Fruit fly (Drosophila melanogaster) whole organism, embryonic: ENCODE measurements around the gene Sec20.

Source experiments
- Antp ChIP-seq: fragments of 200-800 bp; sonication (Bioruptor generic); optimal IDR thresholded peaks from 3 replicates; lab custom pipeline; 2016; ENCODE audit warnings: missing biosample characterization, missing genetic modification characterization
- Atf-2 ChIP-seq: fragments of 200-800 bp; sonication (Bioruptor generic); optimal IDR thresholded peaks from 2 replicates; lab custom pipeline; 2016; ENCODE audit warnings: missing biosample characterization, missing genetic modification characterization
- B-H1 ChIP-seq: fragments of 200-800 bp; sonication (Bioruptor generic); IDR thresholded peaks from 3 replicates; pipeline ENCODE4 v1.3.6; 2022; ENCODE audit warnings: missing biosample characterization, missing genetic modification characterization
- Bgb ChIP-seq: fragments of 200-800 bp; sonication (Bioruptor generic); IDR thresholded peaks from 2 replicates; pipeline ENCODE4 v1.3.6; 2022; ENCODE audit warnings: missing biosample characterization, missing genetic modification characterization; ENCODE audit not compliant: partially characterized antibody
- Blimp-1 ChIP-seq: fragments of 200-800 bp; sonication (Bioruptor generic); optimal IDR thresholded peaks from 3 replicates; lab custom pipeline; 2018; ENCODE audit warnings: missing biosample characterization, missing genetic modification characterization, mild to moderate bottlenecking, moderate library complexity, missing genetic modification reagents
- CG10209 ChIP-seq: fragments of 200-800 bp; sonication (Bioruptor generic); optimal IDR thresholded peaks from 3 replicates; lab custom pipeline; 2017; ENCODE audit warnings: missing biosample characterization, mild to moderate bottlenecking, missing genetic modification characterization, missing genetic modification reagents
- CG10267 ChIP-seq: fragments of 200-800 bp; sonication (Bioruptor generic); optimal IDR thresholded peaks from 2 replicates; lab custom pipeline; 2018; ENCODE audit warnings: missing biosample characterization, mild to moderate bottlenecking, missing genetic modification characterization, moderate library complexity
- CG10366 ChIP-seq: fragments of 200-800 bp; sonication (Bioruptor generic); IDR thresholded peaks from 2 replicates; pipeline ENCODE4 v1.3.6; 2022; ENCODE audit warnings: missing biosample characterization, missing genetic modification characterization
- CG12219 ChIP-seq: fragments of 200-800 bp; sonication (Bioruptor generic); optimal IDR thresholded peaks from 3 replicates; lab custom pipeline; 2018; ENCODE audit warnings: missing biosample characterization, mild to moderate bottlenecking, missing genetic modification characterization
- CG13775 ChIP-seq: fragments of 200-800 bp; sonication (Bioruptor generic); optimal IDR thresholded peaks from 3 replicates; lab custom pipeline; 2017; ENCODE audit warnings: missing biosample characterization, mild to moderate bottlenecking, missing genetic modification characterization
- CG1647 ChIP-seq: fragments of 200-800 bp; sonication (Bioruptor generic); optimal IDR thresholded peaks from 3 replicates; lab custom pipeline; 2016; ENCODE audit warnings: missing biosample characterization, missing genetic modification characterization
- CG17186 ChIP-seq: fragments of 200-800 bp; sonication (Bioruptor generic); optimal IDR thresholded peaks from 3 replicates; lab custom pipeline; 2017; ENCODE audit warnings: missing biosample characterization, missing genetic modification reagents, missing genetic modification characterization
- CG17361 ChIP-seq: fragments of 200-800 bp; sonication (Bioruptor generic); IDR thresholded peaks from 3 replicates; pipeline ENCODE4 v1.3.6; 2022; ENCODE audit warnings: missing biosample characterization, missing genetic modification characterization
- CG2116 ChIP-seq: fragments of 200-800 bp; sonication (Bioruptor generic); optimal IDR thresholded peaks from 3 replicates; lab custom pipeline; 2018; ENCODE audit warnings: missing biosample characterization, mild to moderate bottlenecking, missing genetic modification characterization
- CG31441 ChIP-seq: fragments of 200-800 bp; sonication (Bioruptor generic); IDR thresholded peaks from 2 replicates; pipeline ENCODE4 v1.3.6; 2022; ENCODE audit warnings: missing biosample characterization, missing genetic modification characterization
- CG32772 ChIP-seq: fragments of 200-800 bp; sonication (Bioruptor generic); IDR thresholded peaks from 2 replicates; pipeline ENCODE4 v1.3.6; 2022; ENCODE audit warnings: missing biosample characterization, missing genetic modification characterization
- CG34422 ChIP-seq: fragments of 200-800 bp; sonication (Bioruptor generic); IDR thresholded peaks from 3 replicates; pipeline ENCODE4 v1.3.6; 2022; ENCODE audit warnings: missing biosample characterization, missing genetic modification characterization
- CG4820 ChIP-seq: fragments of 200-800 bp; sonication (Bioruptor generic); optimal IDR thresholded peaks from 3 replicates; lab custom pipeline; 2016; ENCODE audit warnings: missing biosample characterization, missing genetic modification characterization
- CG7357 ChIP-seq: fragments of 200-800 bp; sonication (Bioruptor generic); IDR thresholded peaks from 3 replicates; pipeline ENCODE4 v1.3.6; 2022; ENCODE audit warnings: missing biosample characterization, missing genetic modification characterization
- CG9797 ChIP-seq: fragments of 200-800 bp; sonication (Bioruptor generic); optimal IDR thresholded peaks from 3 replicates; lab custom pipeline; 2018; ENCODE audit warnings: missing biosample characterization, mild to moderate bottlenecking, missing genetic modification characterization
- CG9817 ChIP-seq: fragments of 200-800 bp; sonication (Bioruptor generic); optimal IDR thresholded peaks from 2 replicates; lab custom pipeline; 2018; ENCODE audit warnings: missing biosample characterization, mild to moderate bottlenecking, missing genetic modification characterization, moderate library complexity
- CG9876 ChIP-seq: fragments of 200-800 bp; sonication (Bioruptor generic); optimal IDR thresholded peaks from 2 replicates; lab custom pipeline; 2016; ENCODE audit warnings: missing biosample characterization, missing genetic modification characterization
- CkIIα-i1 ChIP-seq: fragments of 200-800 bp; sonication (Bioruptor generic); IDR thresholded peaks from 2 replicates; pipeline ENCODE4 v1.3.6; 2022; ENCODE audit warnings: missing biosample characterization, missing genetic modification characterization
- D19A ChIP-seq: fragments of 200-800 bp; optimal IDR thresholded peaks from 3 replicates; lab custom pipeline; 2019; ENCODE audit warnings: missing biosample characterization, mild to moderate bottlenecking, missing genetic modification characterization, moderate library complexity
- Doc2 ChIP-seq: fragments of 200-800 bp; sonication (Bioruptor generic); IDR thresholded peaks from 2 replicates; pipeline ENCODE4 v1.3.6; 2022; ENCODE audit warnings: missing biosample characterization, missing genetic modification characterization
- E2f2 ChIP-seq: fragments of 200-800 bp; sonication (Bioruptor generic); IDR thresholded peaks from 2 replicates; pipeline ENCODE4 v1.3.6; 2022; ENCODE audit warnings: missing biosample characterization, missing genetic modification characterization
- Ets97D ChIP-seq: fragments of 200-800 bp; sonication (Bioruptor generic); optimal IDR thresholded peaks from 3 replicates; lab custom pipeline; 2016; ENCODE audit warnings: missing biosample characterization, missing genetic modification characterization
- Fer2 ChIP-seq: fragments of 200-800 bp; sonication (Bioruptor generic); optimal IDR thresholded peaks from 2 replicates; lab custom pipeline; 2018; ENCODE audit warnings: missing biosample characterization, mild to moderate bottlenecking, missing genetic modification characterization, moderate library complexity
- Hr3 ChIP-seq: fragments of 200-800 bp; sonication (Bioruptor generic); optimal IDR thresholded peaks from 3 replicates; lab custom pipeline; 2016; ENCODE audit warnings: missing biosample characterization, missing genetic modification characterization
- NK7.1 ChIP-seq: fragments of 200-800 bp; sonication (Bioruptor generic); optimal IDR thresholded peaks from 3 replicates; lab custom pipeline; 2016; ENCODE audit warnings: missing biosample characterization, missing genetic modification characterization
- Neu2 ChIP-seq: fragments of 200-800 bp; sonication (Bioruptor generic); optimal IDR thresholded peaks from 3 replicates; lab custom pipeline; 2016; ENCODE audit warnings: missing biosample characterization, missing genetic modification characterization, borderline replicate concordance
- Optix ChIP-seq: fragments of 200-800 bp; sonication (Bioruptor generic); IDR thresholded peaks from 3 replicates; pipeline ENCODE4 v1.3.6; 2022; ENCODE audit warnings: missing biosample characterization, missing genetic modification characterization
- Ravus ChIP-seq: fragments of 200-800 bp; sonication (Bioruptor generic); IDR thresholded peaks from 2 replicates; pipeline ENCODE4 v1.3.6; 2022; ENCODE audit warnings: missing biosample characterization, missing genetic modification characterization
- Sox100B ChIP-seq: fragments of 200-800 bp; sonication (Bioruptor generic); optimal IDR thresholded peaks from 3 replicates; lab custom pipeline; 2018; ENCODE audit warnings: missing biosample characterization, mild to moderate bottlenecking, missing genetic modification characterization
- Xrp1 ChIP-seq: fragments of 200-800 bp; sonication (Bioruptor generic); IDR thresholded peaks from 2 replicates; pipeline ENCODE4 v1.3.6; 2022; ENCODE audit warnings: missing biosample characterization, missing genetic modification characterization
- ab ChIP-seq: fragments of 200-800 bp; sonication (Bioruptor generic); optimal IDR thresholded peaks from 2 replicates; lab custom pipeline; 2016; ENCODE audit warnings: missing biosample characterization, missing genetic modification characterization
- bigmax ChIP-seq: fragments of 200-800 bp; sonication (Bioruptor generic); optimal IDR thresholded peaks from 2 replicates; lab custom pipeline; 2018; ENCODE audit warnings: missing biosample characterization, mild to moderate bottlenecking, missing genetic modification characterization
- croc ChIP-seq: fragments of 200-800 bp; sonication (Bioruptor generic); conservative IDR thresholded peaks from 3 replicates; pipeline ENCODE4 v1.3.6; 2022; ENCODE audit warnings: missing biosample characterization, missing genetic modification characterization
- emc ChIP-seq: fragments of 200-800 bp; sonication (Bioruptor generic); optimal IDR thresholded peaks from 2 replicates; lab custom pipeline; 2016; ENCODE audit warnings: missing biosample characterization, missing genetic modification characterization
- fd102C ChIP-seq: fragments of 200-800 bp; sonication (Bioruptor generic); optimal IDR thresholded peaks from 2 replicates; lab custom pipeline; 2018; ENCODE audit warnings: missing biosample characterization, mild to moderate bottlenecking, missing genetic modification characterization, moderate library complexity
- fd64A ChIP-seq: fragments of 200-800 bp; sonication (Bioruptor generic); optimal IDR thresholded peaks from 3 replicates; lab custom pipeline; 2018; ENCODE audit warnings: missing biosample characterization, mild to moderate bottlenecking, missing genetic modification characterization
- h ChIP-seq: fragments of >200 bp; optimal IDR thresholded peaks from 2 replicates; lab custom pipeline; 2017
- ham ChIP-seq: fragments of 200-800 bp; sonication (Bioruptor generic); IDR thresholded peaks from 2 replicates; pipeline ENCODE4 v1.3.6; 2022; ENCODE audit warnings: missing biosample characterization, missing genetic modification characterization
- ind ChIP-seq: fragments of 200-800 bp; sonication (Bioruptor generic); optimal IDR thresholded peaks from 3 replicates; lab custom pipeline; 2016; ENCODE audit warnings: missing biosample characterization, missing genetic modification characterization
- kay ChIP-seq: fragments of 200-800 bp; sonication (Bioruptor generic); optimal IDR thresholded peaks from 2 replicates; lab custom pipeline; 2016; ENCODE audit warnings: missing biosample characterization, missing genetic modification characterization
- nerfin-2 ChIP-seq: fragments of 200-800 bp; sonication (Bioruptor generic); IDR thresholded peaks from 2 replicates; pipeline ENCODE4 v1.3.6; 2022; ENCODE audit warnings: missing biosample characterization, missing genetic modification characterization; ENCODE audit not compliant: partially characterized antibody
- odd ChIP-seq: fragments of 200-800 bp; sonication (Bioruptor generic); optimal IDR thresholded peaks from 2 replicates; lab custom pipeline; 2017; ENCODE audit warnings: missing biosample characterization, mild to moderate bottlenecking, missing genetic modification characterization
- pan ChIP-seq, 4 experiments: fragments of >200 bp in 3 of 4; fragments of 200-800 bp in 1 of 4; sonication (Bioruptor generic) in 1 of 4; optimal IDR thresholded peaks in 3 of 4; IDR thresholded peaks in 1 of 4; 2 replicates each; pipeline versions ENCODE4 v1.3.6 to Lab custom; 2017 to 2022; ENCODE audit warnings: missing biosample characterization in 2 of 4, missing genetic modification characterization in 2 of 4, mixed read lengths in 1 of 4
- pfk ChIP-seq: fragments of 200-800 bp; sonication (Bioruptor generic); optimal IDR thresholded peaks from 2 replicates; lab custom pipeline; 2018; ENCODE audit warnings: missing biosample characterization, mild to moderate bottlenecking, missing genetic modification characterization, moderate library complexity
- tin ChIP-seq: fragments of 200-800 bp; sonication (Bioruptor generic); optimal IDR thresholded peaks from 3 replicates; lab custom pipeline; 2016; ENCODE audit warnings: missing biosample characterization, missing genetic modification characterization
- tx ChIP-seq: fragments of 200-800 bp; sonication (Bioruptor generic); optimal IDR thresholded peaks from 2 replicates; lab custom pipeline; 2016; ENCODE audit warnings: missing biosample characterization, missing genetic modification characterization

Sec20 gene

dm6 chr3R:5824456-5824855 is at the start of gene Sec20, which contains the start of gene dgrn:
Gene Sec20, minus strand, starts transcription at chr3R:5824532.
Gene dgrn, plus strand, starts transcription at chr3R:5824615.
- TF ChIP-seq Antp (no peak), Blimp-1 (GFP tag; lab: Kevin White, UChicago) (peak; percentile 61), CG9876 (GFP tag; lab: Kevin White, UChicago) (no peak), emc (GFP tag; lab: Kevin White, UChicago) (no peak), E2f2 (GFP tag; lab: Robert Waterston, UW) (peak; percentile 69), ham (GFP tag; lab: Robert Waterston, UW) (no peak), CG2116 (peak; percentile 81), CG13775 (GFP tag; lab: Kevin White, UChicago) (peak; percentile 77), odd (GFP tag; lab: Kevin White, UChicago) (no peak), CG17186 (GFP tag; lab: Kevin White, UChicago) (peak; percentile 28), CG10267 (tag; lab: Kevin White, UChicago) (peak; percentile 97), CG31441 (GFP tag; lab: Robert Waterston, UW) (peak; percentile 78), CG1647 (peak; percentile 67), Optix (GFP tag; lab: Robert Waterston, UW) (no peak), Hr3 (GFP tag; lab: Kevin White, UChicago) (peak; percentile 73), croc (GFP tag; lab: Robert Waterston, UW) (no peak), pfk (GFP tag; lab: Kevin White, UChicago) (no peak), CkIIα-i1 (GFP tag; lab: Robert Waterston, UW) (no peak), nerfin-2 (GFP tag; lab: Robert Waterston, UW) (peak; percentile 84), Neu2 (GFP tag; lab: Kevin White, UChicago) (no peak), Sox100B (GFP tag; lab: Kevin White, UChicago) (peak; percentile 53), NK7.1 (GFP tag; lab: Kevin White, UChicago) (no peak), Fer2 (tag; lab: Kevin White, UChicago) (peak; percentile 43), Xrp1 (peak; percentile 73), Bgb (GFP tag; lab: Robert Waterston, UW) (peak; percentile 95), CG4820 (GFP tag; lab: Kevin White, UChicago) (peak; percentile 57), kay (GFP tag; lab: Kevin White, UChicago) (peak; percentile 44), CG9797 (peak; percentile 29), fd102C (GFP tag; lab: Kevin White, UChicago) (peak; percentile 15), ind (peak; percentile 70), D19A (peak; percentile 70), CG17361 (GFP tag; lab: Robert Waterston, UW) (peak; percentile 82), CG34422 (GFP tag; lab: Robert Waterston, UW) (peak; percentile 37; the same call in 1 of the 3 replicates), ab (GFP tag; lab: Kevin White, UChicago) (no peak), tx (no peak), CG10209 (GFP tag; lab: Kevin White, UChicago) (peak; percentile 41), Doc2 (GFP tag; lab: Robert Waterston, UW) (no peak), Atf-2 (GFP tag; lab: Kevin White, UChicago) (no peak), fd64A (GFP tag; lab: Kevin White, UChicago) (no peak), CG12219 (GFP tag; lab: Kevin White, UChicago) (no peak), B-H1 (GFP tag; lab: Robert Waterston, UW) (no peak), CG7357 (GFP tag; lab: Robert Waterston, UW) (no peak), tin (peak; percentile 65), CG10366 (GFP tag; lab: Robert Waterston, UW) (peak; percentile 18; the same call in 1 of the 2 replicates), bigmax (GFP tag; lab: Kevin White, UChicago) (no peak), CG32772 (peak; percentile 50; the same call in 1 of the 2 replicates), Ets97D (GFP tag; lab: Kevin White, UChicago) (peak; percentile 67), Ravus (GFP tag; lab: Robert Waterston, UW) (no peak), CG9817 (tag; lab: Kevin White, UChicago) (peak; percentile 66), h (lab: Kevin White, UChicago) (no peak), pan (optimal IDR thresholded peaks at IDR 0.05; lab: Kevin White, UChicago) (no peak), pan (GFP tag; optimal IDR thresholded peaks at IDR 0.05 in 1 of 2, IDR thresholded peaks at IDR 0.05 in 1 of 2) (peak in 1 of 2 experiments; percentile 37)
